Worm (Caenorhabditis elegans): ENCODE results near the gene xpo-3.
A peak's percentile ranks its signal among the peaks of the same experiment; 100 is the strongest.

DNA sequence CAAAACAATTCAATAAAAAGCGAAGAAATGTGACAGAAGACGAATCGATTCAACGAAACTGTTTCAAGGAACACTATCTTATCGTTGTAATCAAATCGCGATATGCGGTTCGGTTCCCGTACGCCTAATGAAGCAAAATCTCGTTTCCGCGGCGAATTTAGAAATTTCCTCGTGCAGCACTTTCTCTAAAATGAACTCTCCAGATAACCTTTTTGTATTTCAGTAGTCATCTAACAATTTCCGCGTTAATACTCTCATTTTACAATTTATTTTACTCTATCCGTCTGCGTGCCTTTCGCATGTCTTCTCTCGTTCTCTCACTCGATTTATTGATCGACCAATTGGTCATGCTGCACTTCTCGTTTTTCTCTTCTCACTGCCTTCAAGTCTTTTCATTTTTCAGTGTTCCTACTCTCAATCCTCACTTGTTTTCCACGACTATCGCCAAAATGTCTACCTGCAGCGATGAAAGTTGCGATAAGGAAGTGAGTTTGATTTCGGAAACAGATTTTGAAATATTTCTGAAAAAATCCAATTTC lies 13.6 kb downstream of the xpo-3 start, which contains the start of the genes npp-27 and ntl-4:
- TF ChIP-seq T22C8.4 (GFP tag; IDR thresholded peaks at IDR 0.05) (peak; percentile 54; the same call in 1 of the 2 replicates), med-1 (GFP tag; optimal IDR thresholded peaks at IDR 0.05; ENCODE audit: insufficient read depth) (no peak), ref-1 (GFP tag; conservative IDR thresholded peaks at IDR 0.05) (no peak), cog-1 (tag; optimal IDR thresholded peaks at IDR 0.05) (no peak), flt-1 (GFP tag; IDR thresholded peaks at IDR 0.05) (no peak)

All from whole organism, midembryonic.